Worm (Caenorhabditis elegans) whole organism, late embryonic: Measurements from ENCODE around the gene C26F1.1.

Experiments
- F13H6.1 ChIP-seq: sonication (generic microtip); optimal IDR thresholded peaks from 2 replicates; lab custom pipeline; 2016; ENCODE audit warnings: missing genetic modification characterization, missing compliant biosample characterization
- K02D7.2 ChIP-seq: sonication (generic microtip); optimal IDR thresholded peaks from 2 replicates; lab custom pipeline; 2017; ENCODE audit warnings: mild to moderate bottlenecking, missing genetic modification characterization, missing compliant biosample characterization
- T23F11.4 ChIP-seq: fragments of 200-800 bp; sonication (Bioruptor generic); optimal IDR thresholded peaks from 2 replicates; lab custom pipeline; 2018; ENCODE audit warnings: mild to moderate bottlenecking, missing genetic modification characterization, missing compliant biosample characterization
- Y22D7AL.16 ChIP-seq: sonication (generic microtip); optimal IDR thresholded peaks from 2 replicates; lab custom pipeline; 2016; ENCODE audit warnings: missing genetic modification characterization, missing compliant biosample characterization
- ahr-1 ChIP-seq: sonication (generic microtip); optimal IDR thresholded peaks from 2 replicates; lab custom pipeline; 2016; ENCODE audit warnings: missing genetic modification characterization, missing compliant biosample characterization
- ama-1 ChIP-seq: fragments of 150-350 bp; optimal IDR thresholded peaks from 2 replicates; lab custom pipeline; 2014
- ceh-19 ChIP-seq: fragments of 200-800 bp; sonication (Bioruptor generic); optimal IDR thresholded peaks from 2 replicates; lab custom pipeline; 2018; ENCODE audit warnings: mild to moderate bottlenecking, missing genetic modification characterization, missing compliant biosample characterization
- ceh-2 ChIP-seq: sonication (generic microtip); optimal IDR thresholded peaks from 2 replicates; lab custom pipeline; 2016; ENCODE audit warnings: missing genotype, missing genetic modification characterization, missing compliant biosample characterization
- ceh-22 ChIP-seq: sonication (generic microtip); optimal IDR thresholded peaks from 2 replicates; lab custom pipeline; 2017; ENCODE audit warnings: missing biosample characterization, missing genetic modification characterization
- ceh-30 ChIP-seq: fragments of 150-350 bp; optimal IDR thresholded peaks from 2 replicates; lab custom pipeline; 2014; ENCODE audit warnings: missing biosample characterization, missing genetic modification characterization
- ceh-31 ChIP-seq: sonication (generic microtip); optimal IDR thresholded peaks from 2 replicates; lab custom pipeline; 2016; ENCODE audit warnings: missing genetic modification characterization, missing compliant biosample characterization
- ceh-45 ChIP-seq: fragments of 200-800 bp; sonication (Bioruptor generic); IDR thresholded peaks from 2 replicates; pipeline ENCODE4 v1.3.6; 2022; ENCODE audit warnings: missing genetic modification reagents, missing genetic modification characterization, missing compliant biosample characterization
- ceh-48 ChIP-seq: sonication (generic microtip); optimal IDR thresholded peaks from 2 replicates; lab custom pipeline; 2016; ENCODE audit warnings: missing genetic modification characterization, inconsistent platforms, missing compliant biosample characterization
- ceh-9 ChIP-seq: sonication (generic microtip); optimal IDR thresholded peaks from 2 replicates; lab custom pipeline; 2016; ENCODE audit warnings: mild to moderate bottlenecking, missing genetic modification characterization, inconsistent platforms, missing compliant biosample characterization
- dve-1 ChIP-seq: sonication (generic microtip); optimal IDR thresholded peaks from 2 replicates; lab custom pipeline; 2017; ENCODE audit warnings: antibody characterized with exemption, mild to moderate bottlenecking, missing genetic modification characterization, missing compliant biosample characterization
- elt-2 ChIP-seq: sonication (generic microtip); optimal IDR thresholded peaks from 2 replicates; lab custom pipeline; 2016; ENCODE audit warnings: missing genetic modification reagents, missing genetic modification characterization, missing compliant biosample characterization
- elt-4 ChIP-seq: sonication (generic microtip); optimal IDR thresholded peaks from 2 replicates; lab custom pipeline; 2016; ENCODE audit warnings: missing genetic modification characterization, missing compliant biosample characterization
- ets-4 ChIP-seq: sonication (generic microtip); optimal IDR thresholded peaks from 2 replicates; lab custom pipeline; 2016; ENCODE audit warnings: missing genetic modification characterization, missing compliant biosample characterization
- eyg-1 ChIP-seq: sonication (generic microtip); optimal IDR thresholded peaks from 2 replicates; lab custom pipeline; 2016; ENCODE audit warnings: missing genotype, missing genetic modification characterization, missing compliant biosample characterization
- fkh-10 ChIP-seq: fragments of 150-350 bp; optimal IDR thresholded peaks from 2 replicates; lab custom pipeline; 2014; ENCODE audit warnings: missing biosample characterization, missing genetic modification reagents, missing genetic modification characterization
- gmeb-2 ChIP-seq: sonication (generic microtip); optimal IDR thresholded peaks from 2 replicates; lab custom pipeline; 2016; ENCODE audit warnings: missing genetic modification characterization, inconsistent platforms, missing compliant biosample characterization
- hlh-15 ChIP-seq: sonication (generic microtip); optimal IDR thresholded peaks from 2 replicates; lab custom pipeline; 2016; ENCODE audit warnings: missing genetic modification characterization, missing compliant biosample characterization
- hlh-30 ChIP-seq: sonication (generic microtip); optimal IDR thresholded peaks from 2 replicates; lab custom pipeline; 2017; ENCODE audit warnings: antibody characterized with exemption, missing genetic modification characterization, missing compliant biosample characterization; ENCODE audit not compliant: insufficient read depth
- lim-6 ChIP-seq: sonication (generic microtip); optimal IDR thresholded peaks from 2 replicates; lab custom pipeline; 2016; ENCODE audit warnings: missing genetic modification characterization, missing compliant biosample characterization
- lin-11 ChIP-seq: fragments of 200-800 bp; sonication (Bioruptor generic); optimal IDR thresholded peaks from 2 replicates; lab custom pipeline; 2018; ENCODE audit warnings: mild to moderate bottlenecking, missing genetic modification characterization, missing compliant biosample characterization
- mec-3 ChIP-seq: sonication (generic microtip); optimal IDR thresholded peaks from 2 replicates; lab custom pipeline; 2016; ENCODE audit warnings: borderline replicate concordance, missing genetic modification characterization, missing compliant biosample characterization
- nhr-232 ChIP-seq: sonication (generic microtip); optimal IDR thresholded peaks from 2 replicates; lab custom pipeline; 2016; ENCODE audit warnings: missing genetic modification characterization, missing compliant biosample characterization
- npax-4 ChIP-seq: sonication (generic microtip); optimal IDR thresholded peaks from 2 replicates; lab custom pipeline; 2016; ENCODE audit warnings: missing genetic modification characterization, missing compliant biosample characterization
- odd-2 ChIP-seq: sonication (generic microtip); optimal IDR thresholded peaks from 2 replicates; lab custom pipeline; 2017; ENCODE audit warnings: antibody characterized with exemption, mild to moderate bottlenecking, missing genetic modification characterization, missing compliant biosample characterization
- pag-3 ChIP-seq: sonication (generic microtip); optimal IDR thresholded peaks from 2 replicates; lab custom pipeline; 2016; ENCODE audit warnings: missing compliant biosample characterization, missing genetic modification characterization, borderline replicate concordance
- pat-9 ChIP-seq: fragments of 200-800 bp; sonication (Bioruptor generic); optimal IDR thresholded peaks from 2 replicates; lab custom pipeline; 2018; ENCODE audit warnings: mild to moderate bottlenecking, missing genetic modification characterization, moderate library complexity, missing compliant biosample characterization
- pha-4 ChIP-seq: fragments of 150-350 bp; optimal IDR thresholded peaks from 2 replicates; lab custom pipeline; 2018; ENCODE audit warnings: missing biosample characterization, missing genetic modification reagents, missing genetic modification characterization
- pros-1 ChIP-seq: fragments of 150-350 bp; optimal IDR thresholded peaks from 2 replicates; lab custom pipeline; 2014; ENCODE audit warnings: missing biosample characterization, missing genetic modification reagents, missing genetic modification characterization
- ref-2 ChIP-seq: sonication (generic microtip); optimal IDR thresholded peaks from 2 replicates; lab custom pipeline; 2016; ENCODE audit warnings: missing genetic modification characterization, missing compliant biosample characterization
- rnt-1 ChIP-seq: sonication (generic microtip); optimal IDR thresholded peaks from 2 replicates; lab custom pipeline; 2016; ENCODE audit warnings: missing genetic modification characterization, missing compliant biosample characterization
- sdc-2 ChIP-seq: sonication (generic microtip); optimal IDR thresholded peaks from 2 replicates; lab custom pipeline; 2016; ENCODE audit warnings: missing genotype, missing genetic modification characterization, missing compliant biosample characterization
- sox-2 ChIP-seq: fragments of 200-800 bp; sonication (Bioruptor generic); IDR thresholded peaks from 2 replicates; pipeline ENCODE4 v1.3.6; 2022; ENCODE audit warnings: missing genetic modification reagents, missing genetic modification characterization, missing compliant biosample characterization
- sox-4 ChIP-seq: sonication (generic microtip); optimal IDR thresholded peaks from 2 replicates; lab custom pipeline; 2017; ENCODE audit warnings: mild to moderate bottlenecking, missing genetic modification characterization, inconsistent platforms, missing compliant biosample characterization
- syd-9 ChIP-seq: sonication (generic microtip); optimal IDR thresholded peaks from 2 replicates; lab custom pipeline; 2016; ENCODE audit warnings: mild to moderate bottlenecking, missing genetic modification characterization, moderate library complexity, missing compliant biosample characterization
- tbx-2 ChIP-seq: sonication (generic microtip); optimal IDR thresholded peaks from 2 replicates; lab custom pipeline; 2016; ENCODE audit warnings: missing genetic modification characterization, missing compliant biosample characterization
- tbx-7 ChIP-seq: sonication (generic microtip); optimal IDR thresholded peaks from 2 replicates; lab custom pipeline; 2016; ENCODE audit warnings: missing genotype, missing genetic modification characterization, missing compliant biosample characterization
- unc-3 ChIP-seq, 2 experiments: fragments of 200-800 bp in 1 of 2; sonication (Bioruptor generic) in 1 of 2; sonication (generic microtip) in 1 of 2; conservative IDR thresholded peaks in 1 of 2; optimal IDR thresholded peaks in 1 of 2; 2 replicates each; pipeline versions ENCODE4 v1.3.6 to Lab custom; 2016 to 2022; ENCODE audit warnings: missing compliant biosample characterization in 2 of 2, missing genetic modification characterization in 2 of 2, missing genetic modification reagents in 1 of 2
- unc-42 ChIP-seq: sonication (generic microtip); optimal IDR thresholded peaks from 2 replicates; lab custom pipeline; 2016; ENCODE audit warnings: missing genotype, missing genetic modification characterization, missing compliant biosample characterization
- unc-86 ChIP-seq: sonication (generic microtip); optimal IDR thresholded peaks from 2 replicates; lab custom pipeline; 2016; ENCODE audit warnings: missing genetic modification characterization, missing compliant biosample characterization
- zip-5 ChIP-seq: sonication (generic microtip); optimal IDR thresholded peaks from 2 replicates; lab custom pipeline; 2016; ENCODE audit warnings: missing genetic modification characterization, missing compliant biosample characterization
- ztf-16 ChIP-seq: sonication (generic microtip); optimal IDR thresholded peaks from 2 replicates; lab custom pipeline; 2017; ENCODE audit warnings: missing genetic modification characterization, missing compliant biosample characterization

The C26F1.1 gene

DNA sequence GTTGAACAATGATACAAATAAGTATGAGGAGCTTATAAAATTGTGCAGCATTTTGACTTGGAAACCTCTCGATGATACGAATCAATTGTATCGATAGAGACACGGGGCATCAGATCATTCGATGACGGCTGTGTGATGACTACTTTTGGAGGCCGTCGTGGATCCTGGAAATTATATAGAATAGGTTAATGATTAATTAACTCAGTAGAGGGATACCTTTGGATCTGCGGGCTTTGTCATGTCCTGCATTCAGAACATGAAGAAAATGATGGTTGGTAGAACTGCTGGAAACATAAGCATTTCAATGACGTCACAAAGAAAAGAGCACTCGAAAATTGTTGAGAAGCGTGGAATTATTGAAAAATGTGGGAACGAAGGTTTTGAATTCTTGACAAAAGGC, 29.4 kb downstream of the C26F1.1 start, which contains the start of gene ZK742.6:
TSS of gene ZK742.6 (minus strand) at position 342 of the 400 bp plus-strand sequence.
- TF ChIP-seq unc-86 (no peak), gmeb-2 (tag; lab: Kevin White, UChicago) (no peak), unc-42 (tag; lab: Kevin White, UChicago) (no peak), hlh-15 (tag; lab: Kevin White, UChicago) (no peak), pat-9 (tag; lab: Kevin White, UChicago) (no peak), hlh-30 (no peak), ceh-9 (tag; lab: Kevin White, UChicago) (no peak), tbx-2 (no peak), pros-1 (tag; lab: Kevin White, UChicago) (no peak), sox-4 (tag; lab: Kevin White, UChicago) (no peak), syd-9 (tag; lab: Kevin White, UChicago) (no peak), mec-3 (no peak), dve-1 (no peak), npax-4 (tag; lab: Kevin White, UChicago) (no peak), T23F11.4 (GFP tag; lab: Kevin White, UChicago) (no peak), K02D7.2 (tag; lab: Kevin White, UChicago) (no peak), lim-6 (tag; lab: Kevin White, UChicago) (no peak), ahr-1 (tag; lab: Kevin White, UChicago) (no peak), ztf-16 (no peak), ceh-48 (tag; lab: Kevin White, UChicago) (no peak)

DNA sequence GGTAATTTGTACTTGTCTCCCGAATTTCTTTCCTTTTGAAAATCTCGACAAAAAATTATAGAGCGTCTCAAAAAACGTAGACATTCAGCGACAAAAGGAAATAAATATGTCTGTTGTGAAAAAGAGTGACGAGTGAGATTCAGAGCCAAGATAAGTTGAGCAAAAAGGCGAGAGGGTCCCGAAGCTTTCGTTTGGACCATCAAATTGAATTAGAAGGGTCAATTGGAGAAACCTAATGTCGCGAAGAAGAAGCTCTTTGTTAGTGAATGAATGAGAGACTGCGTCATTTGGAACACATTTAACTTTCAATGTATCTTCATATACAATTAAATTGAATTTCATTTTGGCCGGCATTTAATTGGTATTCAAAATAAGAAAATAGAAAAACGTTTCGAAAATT, 31.3 kb downstream of the C26F1.1 start:
- TF ChIP-seq T23F11.4 (GFP tag; lab: Kevin White, UChicago) (no peak), unc-42 (tag; lab: Kevin White, UChicago) (peak; percentile 95)

DNA sequence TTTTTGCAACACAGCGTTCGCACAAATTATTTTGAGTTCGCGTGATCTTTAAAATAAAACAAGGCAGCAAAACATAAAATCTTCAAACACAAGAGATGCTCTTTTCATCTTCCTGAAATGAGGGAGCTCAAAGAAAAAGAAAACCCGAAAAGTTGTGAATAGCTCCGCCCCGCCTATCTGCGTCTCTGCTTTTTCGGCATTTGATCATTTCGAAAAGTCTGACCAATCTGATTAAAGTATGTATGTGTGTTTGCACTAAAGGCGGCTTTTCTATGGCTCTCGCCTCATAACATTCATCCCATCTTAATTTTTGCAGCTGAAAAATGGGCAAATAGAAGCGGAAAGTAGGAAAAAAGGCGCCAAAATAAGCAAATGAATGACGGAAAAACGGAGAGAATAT, 34.4 kb downstream of the C26F1.1 start:
- TF ChIP-seq unc-42 (tag; lab: Kevin White, UChicago) = peak; percentile 74
- no peak for TF ChIP-seq eyg-1
- TF ChIP-seq, all 69 proteins: peak for 1

DNA sequence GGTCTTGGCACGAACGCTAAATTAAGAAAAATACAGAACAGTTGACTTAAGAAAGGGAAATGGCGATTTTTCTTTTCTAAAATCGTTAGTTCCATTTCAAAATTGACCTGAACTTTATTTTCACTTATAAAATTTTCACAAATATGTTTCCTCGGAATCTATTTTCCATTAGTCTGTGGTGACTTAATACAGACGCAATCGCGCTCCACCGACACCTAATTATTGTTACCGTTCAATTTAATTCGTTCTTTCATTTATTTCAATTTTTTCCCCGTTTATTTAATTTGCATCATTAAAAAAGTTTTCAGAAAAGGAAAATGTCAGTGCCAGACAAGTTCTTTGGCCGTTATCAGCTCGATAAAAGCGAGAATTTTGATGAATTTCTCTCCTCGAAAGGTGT, 35.1 kb downstream of the C26F1.1 start, which contains the start of gene lbp-4:
TSS of gene lbp-4 (plus strand) at position 309 of the 400 bp plus-strand sequence.
- TF ChIP-seq T23F11.4 (GFP tag; lab: Kevin White, UChicago) = no peak
- TF ChIP-seq ceh-31 (tag; lab: Kevin White, UChicago) = peak; percentile 92
- no peak for TF ChIP-seq syd-9 (tag; lab: Kevin White, UChicago)
- TF ChIP-seq ceh-19 = no peak
- TF ChIP-seq npax-4 (tag; lab: Kevin White, UChicago) = no peak
- no peak for TF ChIP-seq unc-3 (GFP tag; conservative IDR thresholded peaks at IDR 0.05; lab: Robert Waterston, UW)
- no peak for TF ChIP-seq unc-3 (tag; optimal IDR thresholded peaks at IDR 0.05; lab: Kevin White, UChicago)
- TF ChIP-seq odd-2 (tag; lab: Kevin White, UChicago) = no peak
- no peak for TF ChIP-seq ceh-30 (tag; lab: Kevin White, UChicago)
- no peak for TF ChIP-seq mec-3
- TF ChIP-seq ceh-9 (tag; lab: Kevin White, UChicago) = no peak
- TF ChIP-seq ceh-45 (GFP tag; lab: Robert Waterston, UW) = no peak
- no peak for TF ChIP-seq nhr-232
- no peak for TF ChIP-seq lin-11 (tag; lab: Kevin White, UChicago)
- no peak for TF ChIP-seq ceh-48 (tag; lab: Kevin White, UChicago)
- TF ChIP-seq Y22D7AL.16 = no peak
- no peak for TF ChIP-seq ref-2 (tag; lab: Kevin White, UChicago)
- TF ChIP-seq rnt-1 = no peak
- no peak for TF ChIP-seq fkh-10
- TF ChIP-seq pag-3 (tag; lab: Kevin White, UChicago) = no peak
- TF ChIP-seq ama-1 (lab: Kevin White, UChicago) = no peak
- no peak for TF ChIP-seq eyg-1
- no peak for TF ChIP-seq elt-4 (tag; lab: Kevin White, UChicago)
- TF ChIP-seq sox-2 (GFP tag; lab: Robert Waterston, UW) = no peak
- TF ChIP-seq lim-6 (tag; lab: Kevin White, UChicago) = peak; percentile 23
- no peak for TF ChIP-seq ceh-22 (tag; lab: Kevin White, UChicago)
- TF ChIP-seq elt-2 (tag; lab: Kevin White, UChicago) = peak; percentile 22
- TF ChIP-seq sdc-2 (tag; lab: Kevin White, UChicago) = no peak
- TF ChIP-seq pha-4 (tag; lab: Kevin White, UChicago) = no peak
- TF ChIP-seq tbx-2 = peak; percentile 79
- TF ChIP-seq zip-5 (tag; lab: Kevin White, UChicago) = peak; percentile 2
- peak; percentile 14 for TF ChIP-seq ets-4 (tag; lab: Kevin White, UChicago)
- peak; percentile 24 for TF ChIP-seq ceh-2 (tag; lab: Kevin White, UChicago)
- no peak for TF ChIP-seq pat-9 (tag; lab: Kevin White, UChicago)
- no peak for TF ChIP-seq tbx-7 (tag; lab: Kevin White, UChicago)
- TF ChIP-seq F13H6.1 (tag; lab: Kevin White, UChicago) = no peak
- peak; percentile 50 for TF ChIP-seq unc-42 (tag; lab: Kevin White, UChicago)
